Worm (Caenorhabditis elegans): ENCODE results near the gene F42G4.2.

The F42G4.2 gene

DNA sequence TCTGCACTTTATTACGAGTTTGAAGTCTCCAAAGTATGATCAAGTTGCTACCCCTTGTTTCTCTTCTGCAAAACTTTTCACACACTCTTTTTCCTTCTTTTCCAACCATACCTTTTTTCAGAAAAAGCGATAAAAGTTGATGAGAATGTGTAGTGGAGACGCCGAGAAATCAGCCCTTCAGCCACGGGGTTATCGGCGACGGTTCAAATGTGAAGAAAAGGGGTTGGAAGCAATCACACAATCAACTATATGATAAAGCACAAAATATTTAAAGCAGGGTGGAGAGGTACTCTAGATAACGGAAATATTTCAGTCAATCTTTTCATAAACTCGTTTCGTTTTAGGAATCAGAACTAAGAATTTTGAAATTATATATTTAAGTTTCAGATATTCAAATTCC lies 25.4 kb downstream of the F42G4.2 start, which contains the start of gene F42G4.5 (continued):
- no peak for TF ChIP-seq nhr-25 (tag; optimal IDR thresholded peaks at IDR 0.05; ENCODE audit: borderline replicate concordance, insufficient read depth)
- TF ChIP-seq nhr-77 (tag; optimal IDR thresholded peaks at IDR 0.05) = peak; percentile 45
- no peak for TF ChIP-seq pha-4 (GFP tag; IDR thresholded peaks at IDR 0.05)
- no peak for TF ChIP-seq pha-4 (tag; optimal IDR thresholded peaks at IDR 0.05)
- no peak for TF ChIP-seq mep-1 (tag; optimal IDR thresholded peaks at IDR 0.05)
- no peak for TF ChIP-seq T26A8.4 (GFP tag; IDR thresholded peaks at IDR 0.05)
- no peak for TF ChIP-seq duxl-1 (tag; optimal IDR thresholded peaks at IDR 0.05; ENCODE audit: poor library complexity)
- TF ChIP-seq skn-1 (tag; optimal IDR thresholded peaks at IDR 0.05) = no peak
- no peak for TF ChIP-seq mdt-29 (GFP tag; IDR thresholded peaks at IDR 0.05)
- peak; percentile 50 for TF ChIP-seq hlh-30 (tag; optimal IDR thresholded peaks at IDR 0.05; ENCODE audit: insufficient read depth)
- TF ChIP-seq aly-2 (tag; optimal IDR thresholded peaks at IDR 0.05) = no peak
- no peak for TF ChIP-seq Y5F2A.4 (GFP tag; optimal IDR thresholded peaks at IDR 0.05)
- TF ChIP-seq daf-19 (GFP tag; conservative IDR thresholded peaks at IDR 0.05) = no peak
- TF ChIP-seq lin-39 (tag; optimal IDR thresholded peaks at IDR 0.05) = no peak
- TF ChIP-seq zip-11 (GFP tag; IDR thresholded peaks at IDR 0.05) = no peak
- TF ChIP-seq pqm-1 (tag; optimal IDR thresholded peaks at IDR 0.05) = peak; percentile 97
- TF ChIP-seq arid-1 (GFP tag; conservative IDR thresholded peaks at IDR 0.05) = no peak
- no peak for TF ChIP-seq F44E2.7 (GFP tag; IDR thresholded peaks at IDR 0.05)
- no peak for TF ChIP-seq ztf-7 (tag; optimal IDR thresholded peaks at IDR 0.05)
- no peak for TF ChIP-seq ztf-11 (tag; optimal IDR thresholded peaks at IDR 0.05)
- no peak for TF ChIP-seq nhr-102 (tag; optimal IDR thresholded peaks at IDR 0.05)
- no peak for TF ChIP-seq nhr-111 (GFP tag; optimal IDR thresholded peaks at IDR 0.05)
- no peak for TF ChIP-seq mes-2 (tag; optimal IDR thresholded peaks at IDR 0.05; ENCODE audit: poor library complexity, severe bottlenecking)
- no peak for TF ChIP-seq madf-9 (GFP tag; conservative IDR thresholded peaks at IDR 0.05)
- TF ChIP-seq daf-16 (GFP tag; optimal IDR thresholded peaks at IDR 0.05) = no peak
- TF ChIP-seq daf-16 (tag; optimal IDR thresholded peaks at IDR 0.05) = peak; percentile 81
- no peak for TF ChIP-seq gei-8 (GFP tag; optimal IDR thresholded peaks at IDR 0.05)
- peak in 1 of 2 experiments; percentile 17 for TF ChIP-seq mdl-1 (tag; optimal IDR thresholded peaks at IDR 0.05)
- TF ChIP-seq unc-62 (GFP tag; optimal IDR thresholded peaks at IDR 0.05 in 1 of 2) = no peak
- TF ChIP-seq unc-62 (tag; optimal IDR thresholded peaks at IDR 0.05) = no peak
- TF ChIP-seq lin-38 (GFP tag; IDR thresholded peaks at IDR 0.05) = no peak

DNA sequence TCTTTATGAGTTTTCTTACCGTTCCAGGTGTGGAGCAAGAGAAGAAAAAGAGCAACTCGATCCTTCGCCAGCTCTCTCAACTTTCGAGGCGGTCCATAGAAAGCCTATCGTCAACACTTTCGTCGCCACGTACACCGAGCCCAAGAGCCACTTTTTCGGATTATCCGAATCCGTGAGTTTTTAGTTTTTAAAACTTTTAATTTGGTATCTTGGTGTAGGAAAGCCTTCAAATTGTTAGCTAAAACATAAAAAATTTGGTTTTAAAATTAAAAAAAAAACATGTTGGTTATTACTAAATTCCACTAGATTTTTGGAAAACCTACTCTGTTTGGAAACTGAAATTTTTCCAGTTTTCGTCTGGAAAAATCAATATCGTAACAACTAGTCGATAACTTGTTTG lies 26.0 kb downstream of the F42G4.2 start:
- no peak for TF ChIP-seq F10B5.3 (tag; optimal IDR thresholded peaks at IDR 0.05)
- TF ChIP-seq aha-1 (tag) = peak; percentile 79

DNA sequence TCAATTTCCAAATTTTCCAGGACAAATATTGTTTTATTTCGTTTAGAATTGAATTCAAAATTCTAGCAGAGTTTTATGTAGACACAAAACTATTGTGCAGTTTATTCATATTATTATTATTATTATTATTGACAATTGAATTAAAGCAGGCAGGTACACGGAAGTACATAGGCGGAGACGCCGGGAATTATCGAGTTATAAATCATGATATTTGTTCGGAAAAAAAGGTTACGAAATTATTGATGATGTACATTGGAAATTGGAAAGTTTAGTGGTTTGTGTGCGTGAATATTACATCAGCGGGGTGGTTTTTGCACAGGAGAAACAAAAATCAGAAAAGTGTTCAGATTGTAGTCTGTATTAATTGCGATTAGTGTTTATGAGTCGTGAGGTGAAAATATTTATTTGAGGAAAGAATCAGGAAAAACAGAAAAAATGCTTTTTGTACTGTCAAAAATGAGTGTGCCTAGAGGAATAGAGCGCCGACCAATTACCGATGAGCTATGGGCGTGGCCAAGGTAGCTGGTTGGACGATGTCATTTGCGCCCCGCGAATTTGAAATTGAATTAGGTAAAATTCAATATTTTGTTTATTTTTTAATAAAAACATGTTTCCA lies 28.7 kb downstream of the F42G4.2 start:
- TF ChIP-seq unc-62 (GFP tag; optimal IDR thresholded peaks at IDR 0.05 in 1 of 2) (no peak), unc-62 (tag; optimal IDR thresholded peaks at IDR 0.05) (no peak), ceh-20 (GFP tag; IDR thresholded peaks at IDR 0.05) (0 out of 2 replicates have a peak, but pooled peaks have one; percentile 39), nhr-25 (tag; optimal IDR thresholded peaks at IDR 0.05; ENCODE audit: borderline replicate concordance, insufficient read depth) (no peak), php-3 (GFP tag; IDR thresholded peaks at IDR 0.05) (peak; percentile 78), hlh-11 (tag; optimal IDR thresholded peaks at IDR 0.05) (peak; percentile 41), ceh-28 (tag; optimal IDR thresholded peaks at IDR 0.05) (no peak), ama-1 (optimal IDR thresholded peaks at IDR 0.05) (no peak), zfp-3 (GFP tag; conservative IDR thresholded peaks at IDR 0.05) (0 out of 2 replicates have a peak, but pooled peaks have one; percentile 52), mdl-1 (tag; optimal IDR thresholded peaks at IDR 0.05) (peak in 1 of 2 experiments; percentile 18), nhr-77 (tag; optimal IDR thresholded peaks at IDR 0.05) (peak; percentile 47), nhr-28 (tag; optimal IDR thresholded peaks at IDR 0.05) (peak; percentile 66), daf-16 (GFP tag; optimal IDR thresholded peaks at IDR 0.05) (no peak), daf-16 (tag; optimal IDR thresholded peaks at IDR 0.05) (peak; percentile 92), spr-3 (GFP tag; optimal IDR thresholded peaks at IDR 0.05) (no peak), pqm-1 (tag; optimal IDR thresholded peaks at IDR 0.05) (peak; percentile 48), nhr-11 (tag; optimal IDR thresholded peaks at IDR 0.05) (no peak), dmd-6 (GFP tag; IDR thresholded peaks at IDR 0.05) (peak; percentile 64), T20F7.1 (GFP tag; optimal IDR thresholded peaks at IDR 0.05) (peak; percentile 43)

All from whole organism, L4 larva.